Worm (Caenorhabditis elegans) whole organism, late embryonic: ENCODE data around the gene cah-5.

ENCODE experiments used
- C08G9.2 ChIP-seq: sonication (generic microtip); optimal IDR thresholded peaks from 2 replicates; lab custom pipeline; 2016; ENCODE audit warnings: mild to moderate bottlenecking, missing genetic modification characterization, moderate library complexity, missing compliant biosample characterization
- C38D4.7 ChIP-seq: fragments of 200-800 bp; sonication (Bioruptor generic); optimal IDR thresholded peaks from 2 replicates; lab custom pipeline; 2018; ENCODE audit warnings: mild to moderate bottlenecking, missing genetic modification characterization, moderate library complexity, missing compliant biosample characterization
- K02D7.2 ChIP-seq: sonication (generic microtip); optimal IDR thresholded peaks from 2 replicates; lab custom pipeline; 2017; ENCODE audit warnings: mild to moderate bottlenecking, missing genetic modification characterization, missing compliant biosample characterization
- K09A11.1 ChIP-seq: sonication (generic microtip); optimal IDR thresholded peaks from 2 replicates; lab custom pipeline; 2017; ENCODE audit warnings: antibody characterized with exemption, mild to moderate bottlenecking, missing genetic modification characterization, missing compliant biosample characterization; ENCODE audit not compliant: insufficient read depth
- ahr-1 ChIP-seq: sonication (generic microtip); optimal IDR thresholded peaks from 2 replicates; lab custom pipeline; 2016; ENCODE audit warnings: missing genetic modification characterization, missing compliant biosample characterization
- ama-1 ChIP-seq: fragments of 150-350 bp; optimal IDR thresholded peaks from 2 replicates; lab custom pipeline; 2014
- ceh-14 ChIP-seq: sonication (generic microtip); optimal IDR thresholded peaks from 2 replicates; lab custom pipeline; 2016; ENCODE audit warnings: missing genotype, missing genetic modification characterization, missing compliant biosample characterization
- ceh-18 ChIP-seq: sonication (generic microtip); optimal IDR thresholded peaks from 2 replicates; lab custom pipeline; 2016; ENCODE audit warnings: missing genetic modification characterization, missing compliant biosample characterization
- ceh-19 ChIP-seq: fragments of 200-800 bp; sonication (Bioruptor generic); optimal IDR thresholded peaks from 2 replicates; lab custom pipeline; 2018; ENCODE audit warnings: mild to moderate bottlenecking, missing genetic modification characterization, missing compliant biosample characterization
- ceh-2 ChIP-seq: sonication (generic microtip); optimal IDR thresholded peaks from 2 replicates; lab custom pipeline; 2016; ENCODE audit warnings: missing genotype, missing genetic modification characterization, missing compliant biosample characterization
- ceh-22 ChIP-seq: sonication (generic microtip); optimal IDR thresholded peaks from 2 replicates; lab custom pipeline; 2017; ENCODE audit warnings: missing biosample characterization, missing genetic modification characterization
- ceh-24 ChIP-seq: sonication (generic microtip); optimal IDR thresholded peaks from 2 replicates; lab custom pipeline; 2016; ENCODE audit warnings: mild to moderate bottlenecking, missing genetic modification characterization, missing compliant biosample characterization
- ceh-31 ChIP-seq: sonication (generic microtip); optimal IDR thresholded peaks from 2 replicates; lab custom pipeline; 2016; ENCODE audit warnings: missing genetic modification characterization, missing compliant biosample characterization
- ceh-34 ChIP-seq: sonication (generic microtip); optimal IDR thresholded peaks from 2 replicates; lab custom pipeline; 2016; ENCODE audit warnings: mild to moderate bottlenecking, missing genetic modification characterization, missing compliant biosample characterization
- ceh-48 ChIP-seq: sonication (generic microtip); optimal IDR thresholded peaks from 2 replicates; lab custom pipeline; 2016; ENCODE audit warnings: missing genetic modification characterization, inconsistent platforms, missing compliant biosample characterization
- ceh-9 ChIP-seq: sonication (generic microtip); optimal IDR thresholded peaks from 2 replicates; lab custom pipeline; 2016; ENCODE audit warnings: mild to moderate bottlenecking, missing genetic modification characterization, inconsistent platforms, missing compliant biosample characterization
- che-1 ChIP-seq: sonication (generic microtip); optimal IDR thresholded peaks from 2 replicates; lab custom pipeline; 2016; ENCODE audit warnings: mild to moderate bottlenecking, missing genetic modification characterization, missing compliant biosample characterization
- elt-2 ChIP-seq: sonication (generic microtip); optimal IDR thresholded peaks from 2 replicates; lab custom pipeline; 2016; ENCODE audit warnings: missing genetic modification reagents, missing genetic modification characterization, missing compliant biosample characterization
- elt-4 ChIP-seq: sonication (generic microtip); optimal IDR thresholded peaks from 2 replicates; lab custom pipeline; 2016; ENCODE audit warnings: missing genetic modification characterization, missing compliant biosample characterization
- ets-4 ChIP-seq: sonication (generic microtip); optimal IDR thresholded peaks from 2 replicates; lab custom pipeline; 2016; ENCODE audit warnings: missing genetic modification characterization, missing compliant biosample characterization
- gmeb-2 ChIP-seq: sonication (generic microtip); optimal IDR thresholded peaks from 2 replicates; lab custom pipeline; 2016; ENCODE audit warnings: missing genetic modification characterization, inconsistent platforms, missing compliant biosample characterization
- hlh-15 ChIP-seq: sonication (generic microtip); optimal IDR thresholded peaks from 2 replicates; lab custom pipeline; 2016; ENCODE audit warnings: missing genetic modification characterization, missing compliant biosample characterization
- hlh-30 ChIP-seq: sonication (generic microtip); optimal IDR thresholded peaks from 2 replicates; lab custom pipeline; 2017; ENCODE audit warnings: antibody characterized with exemption, missing genetic modification characterization, missing compliant biosample characterization; ENCODE audit not compliant: insufficient read depth
- lim-6 ChIP-seq: sonication (generic microtip); optimal IDR thresholded peaks from 2 replicates; lab custom pipeline; 2016; ENCODE audit warnings: missing genetic modification characterization, missing compliant biosample characterization
- lin-11 ChIP-seq: fragments of 200-800 bp; sonication (Bioruptor generic); optimal IDR thresholded peaks from 2 replicates; lab custom pipeline; 2018; ENCODE audit warnings: mild to moderate bottlenecking, missing genetic modification characterization, missing compliant biosample characterization
- madf-2 ChIP-seq: sonication (generic microtip); optimal IDR thresholded peaks from 2 replicates; lab custom pipeline; 2017; ENCODE audit warnings: missing genetic modification characterization, missing compliant biosample characterization
- mec-3 ChIP-seq: sonication (generic microtip); optimal IDR thresholded peaks from 2 replicates; lab custom pipeline; 2016; ENCODE audit warnings: borderline replicate concordance, missing genetic modification characterization, missing compliant biosample characterization
- nfya-1 ChIP-seq: sonication (generic microtip); optimal IDR thresholded peaks from 2 replicates; lab custom pipeline; 2017; ENCODE audit warnings: missing genetic modification characterization, mild to moderate bottlenecking, missing compliant biosample characterization, antibody characterized with exemption, moderate library complexity
- nhr-11 ChIP-seq: fragments of 150-350 bp; optimal IDR thresholded peaks from 2 replicates; lab custom pipeline; 2014; ENCODE audit warnings: missing biosample characterization, missing genetic modification characterization
- nhr-232 ChIP-seq: sonication (generic microtip); optimal IDR thresholded peaks from 2 replicates; lab custom pipeline; 2016; ENCODE audit warnings: missing genetic modification characterization, missing compliant biosample characterization
- npax-4 ChIP-seq: sonication (generic microtip); optimal IDR thresholded peaks from 2 replicates; lab custom pipeline; 2016; ENCODE audit warnings: missing genetic modification characterization, missing compliant biosample characterization
- pag-3 ChIP-seq: sonication (generic microtip); optimal IDR thresholded peaks from 2 replicates; lab custom pipeline; 2016; ENCODE audit warnings: missing compliant biosample characterization, missing genetic modification characterization, borderline replicate concordance
- pat-9 ChIP-seq: fragments of 200-800 bp; sonication (Bioruptor generic); optimal IDR thresholded peaks from 2 replicates; lab custom pipeline; 2018; ENCODE audit warnings: mild to moderate bottlenecking, missing genetic modification characterization, moderate library complexity, missing compliant biosample characterization
- pha-4 ChIP-seq: fragments of 150-350 bp; optimal IDR thresholded peaks from 2 replicates; lab custom pipeline; 2018; ENCODE audit warnings: missing biosample characterization, missing genetic modification reagents, missing genetic modification characterization
- pqm-1 ChIP-seq: sonication (generic microtip); optimal IDR thresholded peaks from 2 replicates; lab custom pipeline; 2016; ENCODE audit warnings: missing genetic modification characterization, missing compliant biosample characterization
- pros-1 ChIP-seq: fragments of 150-350 bp; optimal IDR thresholded peaks from 2 replicates; lab custom pipeline; 2014; ENCODE audit warnings: missing biosample characterization, missing genetic modification reagents, missing genetic modification characterization
- sdc-2 ChIP-seq: sonication (generic microtip); optimal IDR thresholded peaks from 2 replicates; lab custom pipeline; 2016; ENCODE audit warnings: missing genotype, missing genetic modification characterization, missing compliant biosample characterization
- sox-2 ChIP-seq: fragments of 200-800 bp; sonication (Bioruptor generic); IDR thresholded peaks from 2 replicates; pipeline ENCODE4 v1.3.6; 2022; ENCODE audit warnings: missing genetic modification reagents, missing genetic modification characterization, missing compliant biosample characterization
- syd-9 ChIP-seq: sonication (generic microtip); optimal IDR thresholded peaks from 2 replicates; lab custom pipeline; 2016; ENCODE audit warnings: mild to moderate bottlenecking, missing genetic modification characterization, moderate library complexity, missing compliant biosample characterization
- tbx-2 ChIP-seq: sonication (generic microtip); optimal IDR thresholded peaks from 2 replicates; lab custom pipeline; 2016; ENCODE audit warnings: missing genetic modification characterization, missing compliant biosample characterization
- tbx-7 ChIP-seq: sonication (generic microtip); optimal IDR thresholded peaks from 2 replicates; lab custom pipeline; 2016; ENCODE audit warnings: missing genotype, missing genetic modification characterization, missing compliant biosample characterization
- unc-42 ChIP-seq: sonication (generic microtip); optimal IDR thresholded peaks from 2 replicates; lab custom pipeline; 2016; ENCODE audit warnings: missing genotype, missing genetic modification characterization, missing compliant biosample characterization
- unc-86 ChIP-seq: sonication (generic microtip); optimal IDR thresholded peaks from 2 replicates; lab custom pipeline; 2016; ENCODE audit warnings: missing genetic modification characterization, missing compliant biosample characterization
- ztf-16 ChIP-seq: sonication (generic microtip); optimal IDR thresholded peaks from 2 replicates; lab custom pipeline; 2017; ENCODE audit warnings: missing genetic modification characterization, missing compliant biosample characterization

cah-5 gene

DNA sequence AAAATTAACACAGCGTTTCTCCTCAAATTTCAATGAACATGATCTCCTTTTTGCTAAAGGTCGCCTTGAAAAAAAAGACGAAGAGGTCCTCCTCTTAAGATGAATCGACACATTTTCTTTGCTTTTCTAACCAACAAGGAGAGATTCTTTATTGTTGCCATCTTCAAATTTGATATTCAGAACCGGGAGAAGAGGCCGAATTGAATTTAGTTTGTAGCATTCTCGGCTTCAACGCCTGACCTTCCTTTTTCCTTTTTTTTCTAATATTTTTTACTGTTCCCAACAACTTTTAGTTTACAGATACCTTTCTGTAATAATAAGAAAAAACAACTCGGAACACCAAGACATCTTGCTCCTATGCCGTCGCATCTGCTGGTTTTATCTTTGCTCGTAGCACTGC is at the start of gene cah-5:
cah-5 (plus strand) TSS at position 301 of the 400 bp plus-strand sequence.
- TF ChIP-seq ztf-16, result no peak
- no peak for TF ChIP-seq ceh-22 (tag; lab: Kevin White, UChicago)
- no peak for TF ChIP-seq pqm-1
- no peak for TF ChIP-seq pros-1 (tag; lab: Kevin White, UChicago)
- no peak for TF ChIP-seq nhr-11 (tag; lab: Kevin White, UChicago)
- no peak for TF ChIP-seq C08G9.2 (tag; lab: Kevin White, UChicago)
- no peak for TF ChIP-seq elt-2 (tag; lab: Kevin White, UChicago)
- TF ChIP-seq lin-11 (tag; lab: Kevin White, UChicago), result no peak
- no peak for TF ChIP-seq ceh-48

DNA sequence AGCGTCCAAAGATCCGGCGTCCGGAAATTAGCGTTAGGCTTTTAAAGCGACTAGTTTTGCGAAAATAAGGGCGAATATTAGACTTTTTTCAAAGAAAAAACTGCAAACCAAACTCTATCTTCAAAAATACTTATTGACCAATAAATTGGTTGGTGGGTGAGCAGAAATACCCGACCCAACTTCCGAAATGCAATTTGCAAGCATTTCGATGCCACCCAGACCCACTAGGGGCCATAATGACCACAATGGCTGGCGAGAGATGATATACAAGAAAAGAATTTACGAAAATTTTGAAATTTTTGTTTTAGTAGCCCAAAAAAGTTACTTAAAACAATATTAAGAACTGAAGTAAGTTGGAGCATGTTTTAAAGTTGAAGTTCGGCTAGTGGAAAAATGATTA is 49.7 kb upstream of the cah-5 start:
- TF ChIP-seq ets-4 (tag; lab: Kevin White, UChicago) (no peak), hlh-15 (tag; lab: Kevin White, UChicago) (no peak), ama-1 (lab: Kevin White, UChicago) (no peak), syd-9 (tag; lab: Kevin White, UChicago) (no peak), unc-42 (tag; lab: Kevin White, UChicago) (peak; percentile 66), ceh-2 (tag; lab: Kevin White, UChicago) (no peak), che-1 (tag; lab: Kevin White, UChicago) (no peak)
- TF ChIP-seq, all 69 proteins: peak for 1

DNA sequence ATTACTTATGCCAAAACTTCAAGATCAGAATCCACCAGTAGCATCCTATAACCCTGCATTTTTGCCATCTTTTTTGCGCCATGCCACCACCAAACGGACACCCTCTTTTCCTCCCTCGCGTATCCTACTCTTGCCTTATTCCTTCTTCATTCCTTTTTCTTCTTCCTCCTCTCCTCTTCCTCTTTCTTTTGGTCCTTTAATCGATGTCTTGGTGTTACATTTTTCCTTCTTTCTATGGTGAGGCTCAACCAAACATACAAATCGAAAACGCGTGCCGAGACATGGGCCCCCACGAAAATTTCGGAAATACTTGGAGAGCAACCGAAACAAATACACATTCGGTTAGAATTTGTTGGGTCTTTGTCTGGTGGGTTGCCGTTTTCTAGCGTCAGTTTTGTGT is 48.5 kb upstream of the cah-5 start:
- TF ChIP-seq ceh-9 (no peak), ceh-19 (peak; percentile 33), sox-2 (GFP tag; lab: Robert Waterston, UW) (no peak), C38D4.7 (GFP tag; lab: Kevin White, UChicago) (no peak), ets-4 (tag; lab: Kevin White, UChicago) (no peak), lim-6 (tag; lab: Kevin White, UChicago) (no peak), ama-1 (lab: Kevin White, UChicago) (no peak), nfya-1 (tag; lab: Kevin White, UChicago) (peak; percentile 43), pros-1 (tag; lab: Kevin White, UChicago) (no peak), gmeb-2 (tag; lab: Kevin White, UChicago) (no peak), K09A11.1 (tag; lab: Kevin White, UChicago) (no peak), tbx-2 (tag; lab: Kevin White, UChicago) (peak; percentile 15), ceh-18 (tag; lab: Kevin White, UChicago) (no peak), nhr-232 (tag; lab: Kevin White, UChicago) (no peak), hlh-30 (tag; lab: Kevin White, UChicago) (no peak), ceh-24 (tag; lab: Kevin White, UChicago) (no peak), ahr-1 (no peak), ceh-48 (peak; percentile 46), sdc-2 (no peak), elt-4 (tag; lab: Kevin White, UChicago) (no peak), ceh-31 (tag; lab: Kevin White, UChicago) (peak; percentile 28), ceh-34 (tag; lab: Kevin White, UChicago) (no peak), ztf-16 (no peak), pha-4 (no peak)

DNA sequence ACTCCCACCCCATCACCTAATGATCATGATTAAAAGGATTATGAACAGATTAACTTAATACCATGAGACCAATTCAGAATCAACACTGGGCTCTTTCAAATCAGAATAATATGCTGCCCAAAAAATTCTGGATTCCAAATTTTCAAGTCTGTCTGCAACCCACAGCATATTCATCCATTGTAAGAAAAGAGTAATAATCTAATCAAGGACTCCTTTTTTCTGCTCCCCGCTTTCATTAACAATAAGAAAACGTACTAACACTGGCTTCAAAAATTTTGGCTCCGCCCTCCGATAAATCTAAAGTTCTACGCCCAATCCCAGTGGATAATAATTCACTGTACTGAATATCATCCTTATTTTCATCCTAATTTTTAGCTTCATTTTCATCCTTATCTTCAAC is 31.6 kb upstream of the cah-5 start:
- TF ChIP-seq K02D7.2 (tag; lab: Kevin White, UChicago) (no peak), madf-2 (tag; lab: Kevin White, UChicago) (no peak), npax-4 (tag; lab: Kevin White, UChicago) (no peak), ceh-22 (tag; lab: Kevin White, UChicago) (no peak), tbx-7 (tag; lab: Kevin White, UChicago) (no peak), C38D4.7 (GFP tag; lab: Kevin White, UChicago) (no peak), hlh-15 (tag; lab: Kevin White, UChicago) (no peak), ahr-1 (no peak), pag-3 (tag; lab: Kevin White, UChicago) (no peak), syd-9 (tag; lab: Kevin White, UChicago) (no peak), gmeb-2 (tag; lab: Kevin White, UChicago) (no peak), ceh-14 (tag; lab: Kevin White, UChicago) (no peak), mec-3 (tag; lab: Kevin White, UChicago) (no peak), lim-6 (tag; lab: Kevin White, UChicago) (no peak), ets-4 (tag; lab: Kevin White, UChicago) (no peak), unc-86 (tag; lab: Kevin White, UChicago) (no peak), pat-9 (tag; lab: Kevin White, UChicago) (no peak), sox-2 (GFP tag; lab: Robert Waterston, UW) (no peak), ceh-34 (tag; lab: Kevin White, UChicago) (no peak)
